Fruit fly (Drosophila melanogaster): Measurements from ENCODE around the gene CG10650.

DNA sequence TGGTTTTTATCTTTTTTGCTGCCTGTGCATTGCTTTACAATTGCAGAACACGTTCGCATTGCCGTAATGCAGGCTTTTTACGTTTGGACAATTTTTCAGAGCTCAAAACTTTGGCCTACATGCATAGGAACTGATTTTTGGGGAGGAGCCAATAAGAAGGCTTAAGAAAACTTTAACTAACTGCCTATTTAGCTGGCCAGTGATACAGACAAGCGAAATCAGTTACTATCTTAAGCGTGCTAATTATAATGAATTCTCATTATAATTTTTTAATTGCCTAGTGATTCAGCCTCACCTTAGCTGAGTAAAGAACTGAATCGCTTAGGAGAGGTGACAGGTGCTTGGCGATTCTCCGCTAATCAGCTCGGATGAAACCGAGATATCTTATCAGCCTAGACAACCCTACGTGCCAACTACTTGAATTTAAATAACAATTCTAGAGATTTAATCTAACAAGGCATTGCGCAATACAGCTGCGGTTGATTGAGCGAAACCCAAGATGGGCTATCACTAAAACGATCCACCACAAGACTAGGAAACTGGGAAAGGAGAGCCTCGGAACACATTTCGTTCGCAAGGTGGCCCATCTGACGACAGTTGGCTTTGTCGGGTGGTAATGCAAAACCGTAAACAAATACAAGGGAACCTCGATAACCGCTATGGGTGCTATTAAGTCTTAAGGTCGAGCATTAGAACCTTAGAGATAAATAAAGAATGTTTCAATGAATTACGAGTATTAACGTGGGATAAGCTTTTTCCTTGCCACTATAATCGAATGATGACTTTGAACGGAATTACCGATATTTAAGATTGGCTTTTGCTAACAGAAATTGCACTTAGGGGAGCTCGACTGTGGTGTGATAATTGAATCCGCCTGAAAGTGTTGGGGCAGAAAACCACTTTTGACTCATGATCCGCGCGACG is 10.3 kb downstream of the CG10650 start:
- TF ChIP-seq CG9727 (GFP tag; optimal IDR thresholded peaks at IDR 0.05) = no peak
- no peak for TF ChIP-seq lbe (GFP tag; optimal IDR thresholded peaks at IDR 0.05)
- TF ChIP-seq Meics (GFP tag; optimal IDR thresholded peaks at IDR 0.05) = no peak
- no peak for TF ChIP-seq CG6654 (GFP tag; optimal IDR thresholded peaks at IDR 0.05)
- TF ChIP-seq CG31224 (GFP tag; IDR thresholded peaks at IDR 0.05) = no peak
- TF ChIP-seq MESR4 (GFP tag; optimal IDR thresholded peaks at IDR 0.05) = no peak
- no peak for TF ChIP-seq Spps (tag; optimal IDR thresholded peaks at IDR 0.05)
- TF ChIP-seq CG43689 (GFP tag; IDR thresholded peaks at IDR 0.05) = no peak
- TF ChIP-seq cas (GFP tag; IDR thresholded peaks at IDR 0.05) = no peak
- TF ChIP-seq MBD-R2 (GFP tag; IDR thresholded peaks at IDR 0.05) = no peak
- no peak for TF ChIP-seq luna (GFP tag; optimal IDR thresholded peaks at IDR 0.05)
- no peak for TF ChIP-seq CG8281 (tag; optimal IDR thresholded peaks at IDR 0.05)

All from whole organism, embryonic.